Fruit fly (Drosophila melanogaster): ENCODE results near the gene Polr2C.

dm6 chr2L:13803805-13804560 lies 29.2 kb upstream of the Polr2C start:
- peak; percentile 90 for TF ChIP-seq kay (GFP tag; ENCODE audit: borderline replicate concordance)
- TF ChIP-seq Clk (GFP tag; optimal IDR thresholded peaks at IDR 0.05) = no peak
- no peak for TF ChIP-seq toe (GFP tag; optimal IDR thresholded peaks at IDR 0.05)
- TF ChIP-seq CG11617 (GFP tag; optimal IDR thresholded peaks at IDR 0.05) = no peak
- TF ChIP-seq pad (GFP tag; optimal IDR thresholded peaks at IDR 0.05) = no peak
- no peak for TF ChIP-seq Crg-1 (GFP tag; optimal IDR thresholded peaks at IDR 0.05)
- no peak for TF ChIP-seq ovo (GFP tag; optimal IDR thresholded peaks at IDR 0.05)
- no peak for TF ChIP-seq CG14711 (tag; optimal IDR thresholded peaks at IDR 0.05)
- no peak for TF ChIP-seq Hr96 (GFP tag; optimal IDR thresholded peaks at IDR 0.05)
- no peak for TF ChIP-seq CG12768 (GFP tag; optimal IDR thresholded peaks at IDR 0.05)

All from whole organism, adult.